Fruit fly (Drosophila melanogaster) whole organism, embryonic: ENCODE measurements around the gene CG34451.

Experiments
- Atf6 ChIP-seq: fragments of 200-800 bp; sonication (Bioruptor generic); IDR thresholded peaks from 2 replicates; pipeline ENCODE4 v1.3.6; 2022; ENCODE audit warnings: missing biosample characterization, missing genetic modification characterization
- CG10209 ChIP-seq: fragments of 200-800 bp; sonication (Bioruptor generic); optimal IDR thresholded peaks from 3 replicates; lab custom pipeline; 2017; ENCODE audit warnings: missing biosample characterization, mild to moderate bottlenecking, missing genetic modification characterization, missing genetic modification reagents
- CG11695 ChIP-seq: fragments of 200-800 bp; sonication (Bioruptor generic); IDR thresholded peaks from 3 replicates; pipeline ENCODE4 v1.3.6; 2022; ENCODE audit warnings: missing biosample characterization, missing genetic modification characterization
- CG12769 ChIP-seq: fragments of 200-800 bp; sonication (Bioruptor generic); optimal IDR thresholded peaks from 2 replicates; lab custom pipeline; 2019; ENCODE audit warnings: missing biosample characterization, mild to moderate bottlenecking, missing genetic modification characterization, moderate library complexity
- CG13287 ChIP-seq: fragments of 200-800 bp; sonication (Bioruptor generic); IDR thresholded peaks from 2 replicates; pipeline ENCODE4 v1.3.6; 2022; ENCODE audit warnings: missing biosample characterization, missing genetic modification characterization; ENCODE audit not compliant: partially characterized antibody
- CG14014 ChIP-seq: fragments of 200-800 bp; sonication (Bioruptor generic); IDR thresholded peaks from 2 replicates; pipeline ENCODE4 v1.3.6; 2022; ENCODE audit warnings: missing biosample characterization, missing genetic modification characterization
- CG15514 ChIP-seq: fragments of 200-800 bp; sonication (Bioruptor generic); optimal IDR thresholded peaks from 3 replicates; lab custom pipeline; 2017; ENCODE audit warnings: missing biosample characterization, missing genetic modification characterization, mild to moderate bottlenecking, moderate library complexity, missing genetic modification reagents
- CG17829 ChIP-seq: fragments of 200-800 bp; optimal IDR thresholded peaks from 2 replicates; lab custom pipeline; 2019; ENCODE audit warnings: missing biosample characterization, mild to moderate bottlenecking, missing genetic modification characterization, moderate library complexity
- CG18599 ChIP-seq: fragments of 200-800 bp; sonication (Bioruptor generic); optimal IDR thresholded peaks from 3 replicates; lab custom pipeline; 2017; ENCODE audit warnings: missing biosample characterization, missing genetic modification characterization, mild to moderate bottlenecking, moderate library complexity, missing genetic modification reagents
- CG2678 ChIP-seq: fragments of 200-800 bp; sonication (Bioruptor generic); optimal IDR thresholded peaks from 3 replicates; lab custom pipeline; 2019; ENCODE audit warnings: missing biosample characterization, mild to moderate bottlenecking, missing genetic modification characterization, moderate library complexity
- CG3281 ChIP-seq: fragments of 200-800 bp; sonication (Bioruptor generic); optimal IDR thresholded peaks from 3 replicates; lab custom pipeline; 2017; ENCODE audit warnings: missing biosample characterization, mild to moderate bottlenecking, missing genetic modification characterization
- CG6813 ChIP-seq: fragments of 200-800 bp; sonication (Bioruptor generic); optimal IDR thresholded peaks from 2 replicates; lab custom pipeline; 2017; ENCODE audit warnings: missing biosample characterization, missing genetic modification characterization, mild to moderate bottlenecking, moderate library complexity, missing genetic modification reagents
- CG8290 ChIP-seq, 3 experiments: fragments of 200-800 bp; sonication (Bioruptor generic); optimal IDR thresholded peaks; 2 replicates each; lab custom pipeline; 2016 to 2019; ENCODE audit warnings: missing biosample characterization in 3 of 3, missing genetic modification characterization in 3 of 3, mild to moderate bottlenecking in 2 of 3, moderate library complexity in 1 of 3
- CG8359 ChIP-seq: fragments of 200-800 bp; sonication (Bioruptor generic); optimal IDR thresholded peaks from 2 replicates; lab custom pipeline; 2017; ENCODE audit warnings: missing biosample characterization, mild to moderate bottlenecking, missing genetic modification characterization, borderline replicate concordance
- CrebB ChIP-seq: fragments of 200-800 bp; sonication (Bioruptor generic); optimal IDR thresholded peaks from 3 replicates; lab custom pipeline; 2018; ENCODE audit warnings: missing biosample characterization, mild to moderate bottlenecking, missing genetic modification characterization
- Fer1 ChIP-seq: fragments of 200-800 bp; sonication (Bioruptor generic); optimal IDR thresholded peaks from 2 replicates; lab custom pipeline; 2017; ENCODE audit warnings: missing biosample characterization, mild to moderate bottlenecking, missing genetic modification characterization
- Fer3 ChIP-seq: fragments of 200-800 bp; sonication (Bioruptor generic); optimal IDR thresholded peaks from 2 replicates; lab custom pipeline; 2018; ENCODE audit warnings: missing biosample characterization, mild to moderate bottlenecking, missing genetic modification characterization, moderate library complexity
- HHEX ChIP-seq: fragments of 200-800 bp; sonication (Bioruptor generic); optimal IDR thresholded peaks from 3 replicates; lab custom pipeline; 2017; ENCODE audit warnings: missing biosample characterization, mild to moderate bottlenecking, missing genetic modification characterization, missing genetic modification reagents
- HLH3B ChIP-seq: fragments of 200-800 bp; sonication (Bioruptor generic); IDR thresholded peaks from 2 replicates; pipeline ENCODE4 v1.3.6; 2022; ENCODE audit warnings: missing biosample characterization, missing genetic modification characterization
- Hmr ChIP-seq: fragments of 200-800 bp; sonication (Bioruptor generic); optimal IDR thresholded peaks from 3 replicates; lab custom pipeline; 2017; ENCODE audit warnings: mild to moderate bottlenecking, missing biosample characterization, missing genetic modification reagents, missing genetic modification characterization
- Hr78 ChIP-seq, 2 experiments: fragments of 200-800 bp in 1 of 2; fragments of >200 bp in 1 of 2; sonication (Bioruptor generic) in 1 of 2; optimal IDR thresholded peaks; 2 replicates each; lab custom pipeline; 2017 to 2019; ENCODE audit warnings: missing biosample characterization in 2 of 2, missing genetic modification characterization in 2 of 2, mild to moderate bottlenecking in 1 of 2, moderate library complexity in 1 of 2
- Med ChIP-seq: fragments of 200-800 bp; sonication (Bioruptor generic); peaks from one replicate; lab custom pipeline; 2016; ENCODE audit warnings: missing biosample characterization, missing genetic modification characterization, mild to moderate bottlenecking, inconsistent platforms, moderate library complexity
- Meics ChIP-seq: fragments of 200-800 bp; sonication (Bioruptor generic); optimal IDR thresholded peaks from 2 replicates; lab custom pipeline; 2017; ENCODE audit warnings: missing biosample characterization, mild to moderate bottlenecking, missing genetic modification characterization
- Optix ChIP-seq: fragments of 200-800 bp; sonication (Bioruptor generic); IDR thresholded peaks from 3 replicates; pipeline ENCODE4 v1.3.6; 2022; ENCODE audit warnings: missing biosample characterization, missing genetic modification characterization
- PHDP ChIP-seq: fragments of 200-800 bp; sonication (Bioruptor generic); optimal IDR thresholded peaks from 3 replicates; lab custom pipeline; 2018; ENCODE audit warnings: missing biosample characterization, mild to moderate bottlenecking, missing genetic modification characterization, moderate library complexity
- Rfx ChIP-seq: fragments of 200-800 bp; sonication (Bioruptor generic); IDR thresholded peaks from 2 replicates; pipeline ENCODE4 v1.3.6; 2022; ENCODE audit warnings: missing biosample characterization, missing genetic modification characterization
- Sox100B ChIP-seq: fragments of 200-800 bp; sonication (Bioruptor generic); optimal IDR thresholded peaks from 3 replicates; lab custom pipeline; 2018; ENCODE audit warnings: missing biosample characterization, mild to moderate bottlenecking, missing genetic modification characterization
- Trl ChIP-seq, 3 experiments: fragments of >200 bp in 2 of 3; fragments of 200-800 bp in 1 of 3; sonication (Bioruptor generic) in 1 of 3; optimal IDR thresholded peaks; 2 replicates in 1 of 3; 3 replicates in 2 of 3; lab custom pipeline; 2016 to 2017; ENCODE audit warnings: missing biosample characterization in 1 of 3, missing genetic modification characterization in 1 of 3
- bigmax ChIP-seq: fragments of 200-800 bp; sonication (Bioruptor generic); optimal IDR thresholded peaks from 2 replicates; lab custom pipeline; 2018; ENCODE audit warnings: missing biosample characterization, mild to moderate bottlenecking, missing genetic modification characterization
- cad ChIP-seq: fragments of >200 bp; optimal IDR thresholded peaks from 2 replicates; lab custom pipeline; 2017; ENCODE audit warnings: missing biosample characterization, missing genetic modification characterization
- dpn ChIP-seq, 2 experiments: fragments of 200-800 bp; sonication (Bioruptor generic); optimal IDR thresholded peaks; 3 replicates each; lab custom pipeline; 2016; ENCODE audit warnings: missing biosample characterization in 2 of 2, missing genetic modification characterization in 2 of 2
- dysf ChIP-seq: fragments of 200-800 bp; sonication (Bioruptor generic); IDR thresholded peaks from 3 replicates; pipeline ENCODE4 v1.3.6; 2022; ENCODE audit warnings: missing biosample characterization, missing genetic modification characterization
- fd102C ChIP-seq: fragments of 200-800 bp; sonication (Bioruptor generic); optimal IDR thresholded peaks from 2 replicates; lab custom pipeline; 2018; ENCODE audit warnings: missing biosample characterization, mild to moderate bottlenecking, missing genetic modification characterization, moderate library complexity
- gem ChIP-seq: fragments of 200-800 bp; sonication (Bioruptor generic); optimal IDR thresholded peaks from 2 replicates; lab custom pipeline; 2019; ENCODE audit warnings: missing biosample characterization, mild to moderate bottlenecking, missing genetic modification characterization, moderate library complexity
- lab ChIP-seq: fragments of 200-800 bp; sonication (Bioruptor generic); optimal IDR thresholded peaks from 3 replicates; lab custom pipeline; 2017; ENCODE audit warnings: missing biosample characterization, missing genetic modification characterization, mild to moderate bottlenecking, moderate library complexity, missing genetic modification reagents
- lov ChIP-seq, 2 experiments: fragments of 200-800 bp in 1 of 2; fragments of >200 bp in 1 of 2; sonication (Bioruptor generic) in 1 of 2; IDR thresholded peaks in 1 of 2; optimal IDR thresholded peaks in 1 of 2; 2 replicates in 1 of 2; 3 replicates in 1 of 2; pipeline versions ENCODE4 v1.3.6 to Lab custom; 2017 to 2022; ENCODE audit warnings: missing biosample characterization in 1 of 2, missing genetic modification characterization in 1 of 2
- luna ChIP-seq: fragments of 200-800 bp; sonication (Bioruptor generic); optimal IDR thresholded peaks from 2 replicates; lab custom pipeline; 2016; ENCODE audit warnings: missing biosample characterization, missing genetic modification characterization
- mirr ChIP-seq: fragments of 200-800 bp; sonication (Bioruptor generic); optimal IDR thresholded peaks from 3 replicates; lab custom pipeline; 2018; ENCODE audit warnings: missing biosample characterization, mild to moderate bottlenecking, missing genetic modification characterization
- pho ChIP-seq: fragments of 200-800 bp; sonication (Bioruptor generic); optimal IDR thresholded peaks from 2 replicates; lab custom pipeline; 2016; ENCODE audit warnings: missing biosample characterization, missing genetic modification characterization
- phol ChIP-seq: fragments of 200-800 bp; sonication (Bioruptor generic); optimal IDR thresholded peaks from 3 replicates; lab custom pipeline; 2018; ENCODE audit warnings: missing biosample characterization, mild to moderate bottlenecking, missing genetic modification characterization, moderate library complexity
- schlank ChIP-seq: fragments of 200-800 bp; sonication (Bioruptor generic); optimal IDR thresholded peaks from 2 replicates; lab custom pipeline; 2018; ENCODE audit warnings: missing biosample characterization, mild to moderate bottlenecking, missing genetic modification characterization
- seq ChIP-seq: fragments of 200-800 bp; sonication (Bioruptor generic); IDR thresholded peaks from 2 replicates; pipeline ENCODE4 v1.3.6; 2022; ENCODE audit warnings: missing biosample characterization, missing genetic modification characterization
- so ChIP-seq: fragments of 200-800 bp; sonication (Bioruptor generic); IDR thresholded peaks from 3 replicates; pipeline ENCODE4 v1.3.6; 2022; ENCODE audit warnings: missing biosample characterization, missing genetic modification characterization

The CG34451 gene

DNA sequence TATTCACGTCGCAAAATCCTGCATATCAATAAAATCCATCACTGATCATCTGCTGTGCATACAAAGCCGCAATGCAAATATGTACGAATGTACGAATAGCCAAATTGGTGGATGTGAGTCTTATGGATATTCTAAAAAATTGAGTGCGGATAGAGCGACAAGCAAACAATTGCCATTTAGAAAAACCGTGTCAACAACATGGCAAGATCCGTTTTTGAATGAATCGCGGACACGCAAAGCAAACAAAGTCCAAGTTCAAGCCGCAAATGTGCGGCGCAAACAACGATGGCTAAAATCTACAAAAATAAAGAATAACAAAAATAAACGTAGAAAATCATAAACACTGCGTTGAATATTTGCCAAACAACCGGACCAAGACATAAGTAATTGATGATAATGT lies 2.4 kb downstream of the CG34451 start (continued):
- TF ChIP-seq HLH3B (GFP tag; lab: Robert Waterston, UW): 0 out of 2 replicates have a peak, but pooled peaks have one; percentile 11
- TF ChIP-seq seq (GFP tag; lab: Robert Waterston, UW): peak; percentile 52; the same call in 1 of the 2 replicates
- TF ChIP-seq PHDP (tag; lab: Kevin White, UChicago): no peak
- TF ChIP-seq CG3281 (GFP tag; lab: Kevin White, UChicago): peak; percentile 43
- TF ChIP-seq Meics (GFP tag; lab: Kevin White, UChicago): peak; percentile 35
- no peak for TF ChIP-seq Hr78 (GFP tag; optimal IDR thresholded peaks at IDR 0.05; lab: Kevin White, UChicago)
- TF ChIP-seq CG12769: peak; percentile 17
- TF ChIP-seq CG11695: peak; percentile 27; the same call in 1 of the 3 replicates
- TF ChIP-seq mirr (GFP tag; lab: Kevin White, UChicago): peak; percentile 49
- TF ChIP-seq dysf (GFP tag; lab: Robert Waterston, UW): peak; percentile 27; the same call in 1 of the 3 replicates
- peak; percentile 83 for TF ChIP-seq Med (GFP tag; lab: Kevin White, UChicago)
- TF ChIP-seq Sox100B (GFP tag; lab: Kevin White, UChicago): no peak
- TF ChIP-seq lab (GFP tag; lab: Kevin White, UChicago): peak; percentile 47
- no peak for TF ChIP-seq CG17829 (tag; lab: Kevin White, UChicago)
- TF ChIP-seq CG13287: no peak
- peak; percentile 26 for TF ChIP-seq CG2678
- TF ChIP-seq so (GFP tag; lab: Robert Waterston, UW): peak; percentile 54; the same call in 1 of the 3 replicates
- no peak for TF ChIP-seq phol (tag; lab: Kevin White, UChicago)
- TF ChIP-seq lov (optimal IDR thresholded peaks at IDR 0.05; lab: Kevin White, UChicago): no peak
- TF ChIP-seq lov (GFP tag; IDR thresholded peaks at IDR 0.05; lab: Robert Waterston, UW): 0 out of 3 replicates have a peak, but pooled peaks have one; percentile 47
- TF ChIP-seq CG8359 (GFP tag; lab: Kevin White, UChicago): no peak
- TF ChIP-seq Fer1: peak; percentile 8
- peak in 1 of 2 experiments; percentile 7 for TF ChIP-seq dpn (GFP tag; optimal IDR thresholded peaks at IDR 0.05; lab: Kevin White, UChicago)
- TF ChIP-seq Rfx (GFP tag; lab: Robert Waterston, UW): peak; percentile 7; the same call in 1 of the 2 replicates
- TF ChIP-seq CrebB (tag; lab: Kevin White, UChicago): peak; percentile 28
- TF ChIP-seq CG14014 (GFP tag; lab: Robert Waterston, UW): peak; percentile 61; the same call in 1 of the 2 replicates
- peak; percentile 18 for TF ChIP-seq pho (GFP tag; lab: Kevin White, UChicago)
- TF ChIP-seq Atf6: peak; percentile 40; the same call in 1 of the 2 replicates
- peak; percentile 20 for TF ChIP-seq CG15514
- peak; percentile 16 for TF ChIP-seq gem (tag; lab: Kevin White, UChicago)
- TF ChIP-seq bigmax: no peak
- TF ChIP-seq fd102C (GFP tag; lab: Kevin White, UChicago): peak; percentile 50
- TF ChIP-seq schlank (tag; lab: Kevin White, UChicago): peak; percentile 29
- no peak for TF ChIP-seq CG8290 (GFP tag; optimal IDR thresholded peaks at IDR 0.05; lab: Kevin White, UChicago)
- peak in 1 of 2 experiments; percentile 46 for TF ChIP-seq CG8290 (tag; optimal IDR thresholded peaks at IDR 0.05; lab: Kevin White, UChicago)
- peak; percentile 1 for TF ChIP-seq CG18599 (GFP tag; lab: Kevin White, UChicago)
- TF ChIP-seq Optix (GFP tag; lab: Robert Waterston, UW): no peak
- TF ChIP-seq Hmr (GFP tag; lab: Kevin White, UChicago): peak; percentile 37
- no peak for TF ChIP-seq Trl (optimal IDR thresholded peaks at IDR 0.05; lab: Kevin White, UChicago)
- peak; percentile 13 for TF ChIP-seq Trl (GFP tag; optimal IDR thresholded peaks at IDR 0.05; lab: Kevin White, UChicago)
- peak; percentile 52 for TF ChIP-seq CG6813 (GFP tag; lab: Kevin White, UChicago)
- peak; percentile 17 for TF ChIP-seq Fer3 (tag; lab: Kevin White, UChicago)
- peak; percentile 40 for TF ChIP-seq luna (GFP tag; lab: Kevin White, UChicago)
- peak; percentile 35 for TF ChIP-seq CG10209
- TF ChIP-seq HHEX: peak; percentile 17
- TF ChIP-seq cad (GFP tag; lab: Kevin White, UChicago): no peak
